Worm (Caenorhabditis elegans): ENCODE measurements around the gene spk-1.
A peak's percentile ranks its signal among the peaks of the same experiment; 100 is the strongest.

Gene spk-1

DNA sequence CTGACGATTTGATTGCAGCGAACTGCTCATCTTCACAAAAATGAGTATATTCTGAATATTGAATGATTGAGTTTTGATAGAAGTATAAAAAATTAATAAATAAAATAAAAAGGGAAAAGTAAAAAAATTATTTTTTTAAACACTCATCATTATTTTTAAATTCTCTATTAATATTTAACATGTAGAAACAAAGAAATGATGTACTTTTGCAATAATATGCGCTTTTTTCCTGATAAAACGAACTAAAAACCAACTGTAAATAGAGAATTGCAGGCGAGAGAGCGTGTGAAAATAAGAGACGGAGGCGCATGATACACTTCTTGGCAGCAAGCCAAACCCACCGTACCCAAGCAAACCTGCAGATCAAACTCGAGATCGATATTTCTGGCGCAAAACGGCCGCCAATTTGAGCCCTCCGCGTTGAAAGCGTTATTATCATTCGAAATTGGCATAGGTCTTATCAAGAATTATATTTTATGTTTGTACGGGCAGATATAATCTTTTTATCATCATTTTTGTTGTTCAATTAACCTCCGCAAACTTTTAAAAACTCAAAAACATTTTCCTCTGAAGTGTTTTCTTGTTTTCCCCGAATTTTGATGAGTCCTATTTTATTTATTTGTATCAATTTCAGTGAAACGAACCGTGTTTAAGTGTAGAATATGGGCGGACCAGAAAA is at the start of gene spk-1, which contains the start of gene rheb-1:
TSS of gene spk-1 (plus strand) at position 629 of the 679 bp plus-strand sequence.
TSS of gene rheb-1 (minus strand) at position 51 of the 679 bp plus-strand sequence.
- no peak for TF ChIP-seq die-1 (tag; optimal IDR thresholded peaks at IDR 0.05)
- no peak for TF ChIP-seq rec-8 (tag; optimal IDR thresholded peaks at IDR 0.05)
- TF ChIP-seq T26A5.8 (tag; optimal IDR thresholded peaks at IDR 0.05), result no peak
- peak; percentile 75 for TF ChIP-seq chd-7 (tag; optimal IDR thresholded peaks at IDR 0.05)
- TF ChIP-seq lin-35 (GFP tag; optimal IDR thresholded peaks at IDR 0.05), result peak in 1 of 3 experiments; percentile 58
- TF ChIP-seq F33H1.4 (GFP tag; IDR thresholded peaks at IDR 0.05), result peak; percentile 72
- TF ChIP-seq T07F8.4 (tag; optimal IDR thresholded peaks at IDR 0.05), result no peak
- TF ChIP-seq snpc-1.3 (tag; optimal IDR thresholded peaks at IDR 0.05; ENCODE audit: insufficient read depth), result no peak
- no peak for TF ChIP-seq nhr-179 (tag; optimal IDR thresholded peaks at IDR 0.05)
- no peak for TF ChIP-seq hrde-1 (tag; optimal IDR thresholded peaks at IDR 0.05; ENCODE audit: borderline replicate concordance)
- no peak for TF ChIP-seq fkh-3 (tag; optimal IDR thresholded peaks at IDR 0.05)
- peak; percentile 89 for TF ChIP-seq mcd-1 (GFP tag; IDR thresholded peaks at IDR 0.05)
- TF ChIP-seq attf-5 (GFP tag; optimal IDR thresholded peaks at IDR 0.05), result peak; percentile 92
- peak; percentile 79 for TF ChIP-seq zfh-2 (GFP tag; conservative IDR thresholded peaks at IDR 0.05)
- no peak for TF ChIP-seq hlh-12 (tag; optimal IDR thresholded peaks at IDR 0.05)
- peak; percentile 60 for TF ChIP-seq ztf-26 (tag; optimal IDR thresholded peaks at IDR 0.05)
- TF ChIP-seq lin-26 (GFP tag; IDR thresholded peaks at IDR 0.05), result peak; percentile 60; the same call in 1 of the 2 replicates
- TF ChIP-seq let-607 (tag; optimal IDR thresholded peaks at IDR 0.05), result peak; percentile 81 to 84
- no peak for TF ChIP-seq sdz-38 (tag; optimal IDR thresholded peaks at IDR 0.05)
- peak; percentile 82 for TF ChIP-seq snpc-3.4 (tag; optimal IDR thresholded peaks at IDR 0.05)
- no peak for TF ChIP-seq C17E4.6 (GFP tag; IDR thresholded peaks at IDR 0.05)
- no peak for TF ChIP-seq nhr-120 (GFP tag; IDR thresholded peaks at IDR 0.05)
- no peak for TF ChIP-seq nhr-27 (tag; optimal IDR thresholded peaks at IDR 0.05)
- no peak for TF ChIP-seq ama-1 (optimal IDR thresholded peaks at IDR 0.05)
- no peak for TF ChIP-seq ama-1 (GFP tag; optimal IDR thresholded peaks at IDR 0.05)
- peak; percentile 92 for TF ChIP-seq nfyb-1 (GFP tag; IDR thresholded peaks at IDR 0.05)
- no peak for TF ChIP-seq Y53F4B.3 (GFP tag; IDR thresholded peaks at IDR 0.05)
- TF ChIP-seq ztf-18 (tag; optimal IDR thresholded peaks at IDR 0.05), result peak; percentile 74
- peak; percentile 76 for TF ChIP-seq K12H6.12 (tag; optimal IDR thresholded peaks at IDR 0.05)
- TF ChIP-seq xnd-1 (tag; optimal IDR thresholded peaks at IDR 0.05), result peak; percentile 24
- TF ChIP-seq unc-62 (GFP tag; optimal IDR thresholded peaks at IDR 0.05), result peak; percentile 63
- TF ChIP-seq efl-1 (GFP tag; optimal IDR thresholded peaks at IDR 0.05), result peak; percentile 80
- TF ChIP-seq akir-1 (GFP tag; optimal IDR thresholded peaks at IDR 0.05), result no peak
- peak; percentile 22; the same call in 1 of the 2 replicates for TF ChIP-seq attf-6 (GFP tag; IDR thresholded peaks at IDR 0.05)
- no peak for TF ChIP-seq ztf-3 (GFP tag; optimal IDR thresholded peaks at IDR 0.05)
- TF ChIP-seq B0261.1 (tag; optimal IDR thresholded peaks at IDR 0.05), result peak; percentile 7
- TF ChIP-seq bed-2 (GFP tag; IDR thresholded peaks at IDR 0.05), result no peak
- peak; percentile 86 for TF ChIP-seq athp-1 (tag; optimal IDR thresholded peaks at IDR 0.05)
- TF ChIP-seq sea-2 (GFP tag; IDR thresholded peaks at IDR 0.05), result no peak
- peak; percentile 76 for TF ChIP-seq somi-1 (GFP tag; optimal IDR thresholded peaks at IDR 0.05)
- TF ChIP-seq rpc-1 (optimal IDR thresholded peaks at IDR 0.05), result no peak
- no peak for TF ChIP-seq rpc-1 (tag; optimal IDR thresholded peaks at IDR 0.05)
- TF ChIP-seq hlh-26 (GFP tag; conservative IDR thresholded peaks at IDR 0.05), result no peak
- peak; percentile 51 for TF ChIP-seq dpl-1 (GFP tag; optimal IDR thresholded peaks at IDR 0.05)
- TF ChIP-seq madf-10 (tag; optimal IDR thresholded peaks at IDR 0.05), result peak; percentile 84
- TF ChIP-seq D2030.7 (GFP tag; IDR thresholded peaks at IDR 0.05), result peak; percentile 78
- TF ChIP-seq egl-18 (GFP tag; IDR thresholded peaks at IDR 0.05), result no peak
- TF ChIP-seq F57A8.1 (GFP tag; optimal IDR thresholded peaks at IDR 0.05), result no peak
